Worm (Caenorhabditis elegans) whole organism, L4 larva: Measurements from ENCODE around the gene T24D3.2.

Experiments used
- Y5F2A.4 ChIP-seq: fragments of 200-800 bp; sonication (Bioruptor generic); optimal IDR thresholded peaks from 2 replicates; lab custom pipeline; 2018; ENCODE audit warnings: mild to moderate bottlenecking, missing genetic modification characterization, missing compliant biosample characterization
- Y75B8A.6 ChIP-seq: fragments of 200-800 bp; sonication (Bioruptor generic); IDR thresholded peaks from 2 replicates; pipeline ENCODE4 v1.3.6; 2022; ENCODE audit warnings: missing genetic modification reagents, missing genetic modification characterization, missing compliant biosample characterization
- aly-2 ChIP-seq: sonication (generic microtip); optimal IDR thresholded peaks from 2 replicates; lab custom pipeline; 2018; ENCODE audit warnings: missing biosample characterization, missing genetic modification characterization
- cey-2 ChIP-seq: sonication (generic microtip); optimal IDR thresholded peaks from 3 replicates; lab custom pipeline; 2017; ENCODE audit warnings: missing genetic modification characterization, mild to moderate bottlenecking, missing compliant biosample characterization, antibody characterized with exemption, borderline replicate concordance; ENCODE audit not compliant: insufficient read depth
- fkh-10 ChIP-seq: fragments of 150-350 bp; optimal IDR thresholded peaks from 2 replicates; lab custom pipeline; 2014; ENCODE audit warnings: missing biosample characterization, missing genetic modification reagents, missing genetic modification characterization
- lin-1 ChIP-seq: fragments of 200-800 bp; sonication (Bioruptor generic); IDR thresholded peaks from 2 replicates; pipeline ENCODE4 v1.3.6; 2022; ENCODE audit warnings: missing genetic modification reagents, missing genetic modification characterization, missing compliant biosample characterization
- lin-13 ChIP-seq: fragments of 150-350 bp; optimal IDR thresholded peaks from 2 replicates; lab custom pipeline; 2014; ENCODE audit warnings: missing biosample characterization, missing genetic modification reagents, missing genetic modification characterization
- nhr-237 ChIP-seq: sonication (generic microtip); optimal IDR thresholded peaks from 2 replicates; lab custom pipeline; 2017; ENCODE audit warnings: missing biosample characterization, missing genetic modification characterization
- nhr-25 ChIP-seq: sonication (generic microtip); optimal IDR thresholded peaks from 2 replicates; lab custom pipeline; 2017; ENCODE audit warnings: missing genetic modification characterization, mild to moderate bottlenecking, missing compliant biosample characterization, antibody characterized with exemption, moderate library complexity, borderline replicate concordance; ENCODE audit not compliant: insufficient read depth
- php-3 ChIP-seq: fragments of 200-800 bp; sonication (Bioruptor generic); IDR thresholded peaks from 2 replicates; pipeline ENCODE4 v1.3.6; 2022; ENCODE audit warnings: missing genetic modification reagents, missing genetic modification characterization, missing compliant biosample characterization
- unc-62 ChIP-seq, 3 experiments: fragments of 150-350 bp in 1 of 3; sonication (generic microtip); optimal IDR thresholded peaks in 2 of 3; peaks in 1 of 3; 1 replicate in 1 of 3; 2 replicates in 2 of 3; lab custom pipeline; 2014 to 2017; ENCODE audit warnings: missing biosample characterization in 3 of 3, missing genetic modification characterization in 3 of 3, missing genetic modification reagents in 3 of 3, missing genotype in 1 of 3

ce11 chrX:12467660-12468111, 42.2 kb downstream of the T24D3.2 start, which contains the start of gene myo-2:
- TF ChIP-seq lin-13 (GFP tag; lab: Kevin White, UChicago), result no peak
- no peak for TF ChIP-seq unc-62 (GFP tag; optimal IDR thresholded peaks at IDR 0.05 in 1 of 2; lab: Kevin White, UChicago)
- TF ChIP-seq unc-62 (tag; optimal IDR thresholded peaks at IDR 0.05; lab: Kevin White, UChicago), result no peak
- no peak for TF ChIP-seq lin-1 (GFP tag; lab: Robert Waterston, UW)
- no peak for TF ChIP-seq Y5F2A.4 (GFP tag; lab: Kevin White, UChicago)
- TF ChIP-seq nhr-237 (tag; lab: Kevin White, UChicago), result no peak
- no peak for TF ChIP-seq fkh-10
- no peak for TF ChIP-seq aly-2 (tag; lab: Kevin White, UChicago)
- TF ChIP-seq php-3, result no peak
- no peak for TF ChIP-seq Y75B8A.6
- no peak for TF ChIP-seq nhr-25 (tag; lab: Kevin White, UChicago)
- no peak for TF ChIP-seq cey-2 (tag; lab: Kevin White, UChicago)
